Fruit fly (Drosophila melanogaster) Kc167 (cell line): ENCODE results near the gene siz.

Experiments
- Myc ChIP-seq: fragments of >200 bp; optimal IDR thresholded peaks from 2 replicates; lab custom pipeline; 2017; ENCODE audit warnings: missing external identifiers
- Sin3A ChIP-seq: fragments of >200 bp; optimal IDR thresholded peaks from 2 replicates; lab custom pipeline; 2018; ENCODE audit warnings: missing external identifiers
- h ChIP-seq: fragments of >200 bp; optimal IDR thresholded peaks from 3 replicates; lab custom pipeline; 2018; ENCODE audit warnings: missing external identifiers
- insv ChIP-seq: fragments of >200 bp; optimal IDR thresholded peaks from 3 replicates; lab custom pipeline; 2018; ENCODE audit warnings: missing external identifiers
- psq ChIP-seq: fragments of >200 bp; optimal IDR thresholded peaks from 2 replicates; lab custom pipeline; 2017; ENCODE audit warnings: missing external identifiers
- ttk ChIP-seq: sonication (Bioruptor generic); optimal IDR thresholded peaks from 2 replicates; lab custom pipeline; 2017; ENCODE audit warnings: missing external identifiers

DNA sequence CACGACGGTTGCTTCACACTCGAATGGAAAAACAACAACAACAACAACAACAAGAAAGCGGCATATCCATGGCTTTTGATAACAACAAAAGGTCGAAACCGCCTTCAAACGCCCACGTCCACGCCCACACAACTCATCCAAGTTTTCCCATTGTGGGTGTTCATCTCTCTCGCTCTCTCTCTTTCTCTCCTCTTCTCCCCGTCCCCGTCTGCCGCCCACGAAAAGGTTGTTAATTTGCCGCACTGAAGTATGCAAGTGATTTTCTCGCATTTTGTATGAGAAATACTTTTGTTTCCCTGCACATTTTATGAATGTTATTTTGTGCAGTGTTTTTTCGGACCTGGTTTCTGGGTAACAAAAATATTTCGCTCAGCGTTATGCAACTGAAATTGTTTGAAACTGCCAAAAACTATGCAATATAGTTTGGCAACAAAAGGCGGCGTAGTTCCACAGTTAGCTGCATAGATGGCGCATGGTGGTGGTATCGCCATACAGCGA lies 15.1 kb downstream of the siz start:
- TF ChIP-seq h (lab: Kevin White, UChicago) (no peak), psq (lab: Kevin White, UChicago) (no peak), Sin3A (lab: Kevin White, UChicago) (no peak), Myc (no peak), insv (lab: Kevin White, UChicago) (no peak), ttk (lab: Kevin White, UChicago) (no peak)
